Worm (Caenorhabditis elegans) whole organism, early embryonic: ENCODE results near the gene perm-5.

Experiments used
- B0310.2 ChIP-seq: sonication (generic microtip); optimal IDR thresholded peaks from 2 replicates; lab custom pipeline; 2016; ENCODE audit warnings: mild to moderate bottlenecking, missing genetic modification characterization, missing compliant biosample characterization
- F13C5.2 ChIP-seq: sonication (generic microtip); optimal IDR thresholded peaks from 2 replicates; lab custom pipeline; 2017; ENCODE audit warnings: mild to moderate bottlenecking, missing genetic modification characterization, inconsistent platforms, missing compliant biosample characterization
- ama-1 ChIP-seq: fragments of 150-350 bp; optimal IDR thresholded peaks from 2 replicates; lab custom pipeline; 2014
- ets-7 ChIP-seq: sonication (generic microtip); optimal IDR thresholded peaks from 2 replicates; lab custom pipeline; 2016; ENCODE audit warnings: missing genotype, missing genetic modification characterization, missing compliant biosample characterization
- flt-1 ChIP-seq: fragments of 200-800 bp; sonication (Bioruptor generic); IDR thresholded peaks from 2 replicates; pipeline ENCODE4 v1.3.6; 2022; ENCODE audit warnings: missing genetic modification characterization, missing compliant biosample characterization
- hmbx-1 ChIP-seq: sonication (generic microtip); optimal IDR thresholded peaks from 2 replicates; lab custom pipeline; 2016; ENCODE audit warnings: mild to moderate bottlenecking, missing genetic modification characterization, missing compliant biosample characterization
- hmg-4 ChIP-seq: fragments of 200-800 bp; sonication (Bioruptor generic); optimal IDR thresholded peaks from 2 replicates; lab custom pipeline; 2018; ENCODE audit warnings: mild to moderate bottlenecking, missing genetic modification characterization, missing compliant biosample characterization
- sea-1 ChIP-seq: fragments of 200-800 bp; sonication (Bioruptor generic); conservative IDR thresholded peaks from 2 replicates; pipeline ENCODE4 v1.3.6; 2022; ENCODE audit warnings: missing genetic modification characterization, missing compliant biosample characterization
- tbx-11 ChIP-seq: fragments of 200-800 bp; sonication (Bioruptor generic); IDR thresholded peaks from 2 replicates; pipeline ENCODE4 v1.3.6; 2022; ENCODE audit warnings: missing genetic modification characterization, missing compliant biosample characterization
- tbx-37 ChIP-seq: fragments of 200-800 bp; sonication (Bioruptor generic); conservative IDR thresholded peaks from 2 replicates; pipeline ENCODE4 v1.3.6; 2022; ENCODE audit warnings: missing genetic modification reagents, missing genetic modification characterization, missing compliant biosample characterization

Gene perm-5

DNA sequence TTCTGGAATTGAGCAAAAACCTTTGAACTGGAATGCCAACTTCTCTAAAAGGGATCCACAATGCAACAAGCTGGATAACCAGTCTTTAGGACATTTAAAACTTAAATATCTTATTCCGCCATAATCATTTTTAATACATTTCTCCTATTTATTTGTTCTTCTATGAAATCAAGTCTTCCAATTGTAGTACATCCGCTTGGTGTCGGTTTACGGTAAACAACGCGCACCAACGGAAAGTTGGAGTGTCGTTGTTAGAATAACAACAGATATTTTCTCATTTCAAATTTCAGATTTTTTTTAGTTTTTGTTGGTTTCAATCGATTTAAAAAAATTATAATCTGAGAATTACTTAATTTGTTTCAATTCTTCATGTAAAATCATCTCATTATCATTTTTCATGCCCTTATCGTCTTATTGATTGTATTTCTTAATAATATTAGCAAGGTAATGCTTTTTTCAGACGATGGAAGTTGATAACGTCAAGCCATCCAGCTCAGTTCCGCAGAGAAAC is 54.1 kb downstream of the perm-5 start, which contains the start of gene csn-5:
Gene csn-5, plus strand, starts transcription at position 461 of the 511 bp plus-strand sequence.
- no peak for TF ChIP-seq F13C5.2 (tag; lab: Kevin White, UChicago)
- no peak for TF ChIP-seq hmbx-1
- no peak for TF ChIP-seq flt-1
- TF ChIP-seq tbx-11 (GFP tag; lab: Robert Waterston, UW) = no peak
- no peak for TF ChIP-seq ets-7 (tag; lab: Kevin White, UChicago)
- TF ChIP-seq ama-1 (lab: Kevin White, UChicago) = no peak
- no peak for TF ChIP-seq sea-1 (GFP tag; lab: Robert Waterston, UW)
- TF ChIP-seq hmg-4 (GFP tag; lab: Kevin White, UChicago) = no peak
- no peak for TF ChIP-seq tbx-37 (GFP tag; lab: Robert Waterston, UW)
- TF ChIP-seq B0310.2 (tag; lab: Kevin White, UChicago) = no peak
